Worm (Caenorhabditis elegans) whole organism, early embryonic: ENCODE measurements around the gene F13A2.5.

Experiments
- B0310.2 ChIP-seq: sonication (generic microtip); optimal IDR thresholded peaks from 2 replicates; lab custom pipeline; 2016; ENCODE audit warnings: mild to moderate bottlenecking, missing genetic modification characterization, missing compliant biosample characterization
- ama-1 ChIP-seq: fragments of 150-350 bp; optimal IDR thresholded peaks from 2 replicates; lab custom pipeline; 2014
- ets-7 ChIP-seq: sonication (generic microtip); optimal IDR thresholded peaks from 2 replicates; lab custom pipeline; 2016; ENCODE audit warnings: missing genotype, missing genetic modification characterization, missing compliant biosample characterization
- flt-1 ChIP-seq: fragments of 200-800 bp; sonication (Bioruptor generic); IDR thresholded peaks from 2 replicates; pipeline ENCODE4 v1.3.6; 2022; ENCODE audit warnings: missing genetic modification characterization, missing compliant biosample characterization
- hmbx-1 ChIP-seq: sonication (generic microtip); optimal IDR thresholded peaks from 2 replicates; lab custom pipeline; 2016; ENCODE audit warnings: mild to moderate bottlenecking, missing genetic modification characterization, missing compliant biosample characterization
- hmg-4 ChIP-seq: fragments of 200-800 bp; sonication (Bioruptor generic); optimal IDR thresholded peaks from 2 replicates; lab custom pipeline; 2018; ENCODE audit warnings: mild to moderate bottlenecking, missing genetic modification characterization, missing compliant biosample characterization
- tbx-11 ChIP-seq: fragments of 200-800 bp; sonication (Bioruptor generic); IDR thresholded peaks from 2 replicates; pipeline ENCODE4 v1.3.6; 2022; ENCODE audit warnings: missing genetic modification characterization, missing compliant biosample characterization

DNA sequence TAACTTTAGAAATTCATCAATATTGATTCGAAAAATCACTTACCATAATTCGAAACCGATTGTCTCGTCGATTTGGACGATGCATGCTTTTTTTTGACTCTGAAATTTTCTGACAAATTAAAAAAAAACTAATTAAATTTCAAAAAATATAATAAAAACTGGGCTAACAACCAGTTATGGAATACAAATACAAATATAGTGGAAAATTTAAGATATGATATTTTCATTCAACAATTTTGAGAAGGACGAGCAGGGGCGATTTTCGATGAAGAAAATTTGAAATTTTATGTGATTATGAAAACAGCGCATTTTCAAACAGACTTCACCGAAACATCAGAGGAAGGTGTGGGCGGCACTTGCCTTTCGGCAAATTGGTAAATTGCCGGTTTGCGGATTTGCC is 19.5 kb downstream of the F13A2.5 start, which contains the start of gene F13A2.1:
- TF ChIP-seq flt-1 (GFP tag; lab: Robert Waterston, UW) (no peak), ama-1 (no peak), B0310.2 (tag; lab: Kevin White, UChicago) (no peak), tbx-11 (GFP tag; lab: Robert Waterston, UW) (no peak), hmbx-1 (tag; lab: Kevin White, UChicago) (no peak), hmg-4 (GFP tag; lab: Kevin White, UChicago) (no peak), ets-7 (tag; lab: Kevin White, UChicago) (no peak)
